Worm (Caenorhabditis elegans): ENCODE measurements around the gene C12D8.20.
A peak's percentile ranks its signal among the peaks of the same experiment; 100 is the strongest.

Gene C12D8.20

DNA sequence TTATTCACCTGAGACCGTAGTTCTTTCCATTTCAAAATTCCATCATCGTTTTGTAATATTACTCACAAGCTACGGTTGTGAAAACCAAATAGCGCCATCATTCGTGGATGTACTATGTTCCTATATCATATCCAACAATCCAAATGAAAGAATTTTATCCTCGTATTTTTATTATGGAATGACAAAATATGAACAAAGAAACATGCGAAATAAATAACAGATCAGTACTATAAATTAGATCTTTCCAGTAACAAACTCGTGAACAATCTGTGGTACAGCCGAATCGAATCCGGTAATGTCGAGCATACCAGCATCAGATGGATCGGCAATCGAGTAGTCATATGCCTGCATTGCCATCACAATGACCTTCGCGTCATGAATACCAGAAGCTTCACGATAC, 30.6 kb downstream of the C12D8.20 start (continued):
- TF ChIP-seq nhr-41 (GFP tag; IDR thresholded peaks at IDR 0.05) (no peak), nhr-42 (GFP tag; IDR thresholded peaks at IDR 0.05) (no peak), nhr-11 (tag; optimal IDR thresholded peaks at IDR 0.05) (no peak), ctbp-1 (GFP tag; IDR thresholded peaks at IDR 0.05) (no peak), F37D6.2 (tag; optimal IDR thresholded peaks at IDR 0.05) (no peak), dve-1 (tag; optimal IDR thresholded peaks at IDR 0.05; ENCODE audit: insufficient read depth) (no peak), F26F4.8 (GFP tag; conservative IDR thresholded peaks at IDR 0.05) (no peak), lin-39 (tag; optimal IDR thresholded peaks at IDR 0.05) (no peak), tag-97 (GFP tag; IDR thresholded peaks at IDR 0.05) (no peak)

DNA sequence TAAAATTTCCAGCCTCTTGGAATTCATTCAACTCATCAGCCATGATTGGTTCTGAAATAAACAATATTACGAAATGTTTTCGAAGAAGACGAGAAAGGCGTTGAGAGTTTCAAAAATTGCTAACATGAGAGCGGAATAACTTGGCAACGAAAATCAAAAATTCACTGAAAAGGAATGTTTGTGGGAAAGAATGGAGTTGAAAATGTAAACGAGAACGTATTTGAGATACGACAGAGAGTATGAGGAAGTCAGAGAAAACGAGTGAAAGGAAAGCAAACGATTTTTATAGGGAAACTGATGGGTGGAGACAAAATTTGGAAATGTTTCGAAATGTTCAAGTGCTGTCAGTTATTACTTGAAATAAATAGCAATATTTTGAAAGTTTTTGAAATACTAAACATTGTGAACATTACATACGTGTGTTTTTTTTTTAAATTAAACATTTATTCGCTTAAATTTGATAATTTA, 32.9 kb downstream of the C12D8.20 start, which contains the start of gene rop-1:
Gene rop-1, minus strand, starts transcription at position 51 of the 468 bp plus-strand sequence.
- no peak for TF ChIP-seq aly-2 (tag; optimal IDR thresholded peaks at IDR 0.05)
- TF ChIP-seq ceh-44 (GFP tag; IDR thresholded peaks at IDR 0.05), result no peak
- TF ChIP-seq pha-4 (GFP tag; IDR thresholded peaks at IDR 0.05), result no peak
- peak; percentile 68 for TF ChIP-seq pha-4 (tag; optimal IDR thresholded peaks at IDR 0.05)
- TF ChIP-seq nhr-28 (tag; optimal IDR thresholded peaks at IDR 0.05), result peak; percentile 37
- TF ChIP-seq madf-5 (GFP tag; IDR thresholded peaks at IDR 0.05), result no peak
- no peak for TF ChIP-seq ztf-7 (tag; optimal IDR thresholded peaks at IDR 0.05)
- TF ChIP-seq ceh-28 (tag; optimal IDR thresholded peaks at IDR 0.05), result no peak
- peak; percentile 94 for TF ChIP-seq zip-2 (tag; optimal IDR thresholded peaks at IDR 0.05)
- TF ChIP-seq daf-16 (GFP tag; optimal IDR thresholded peaks at IDR 0.05), result no peak
- TF ChIP-seq daf-16 (tag; optimal IDR thresholded peaks at IDR 0.05), result peak; percentile 64
- TF ChIP-seq spr-1 (tag; optimal IDR thresholded peaks at IDR 0.05), result no peak
- peak; percentile 12 for TF ChIP-seq pqm-1 (tag; optimal IDR thresholded peaks at IDR 0.05)
- peak; percentile 58 for TF ChIP-seq dve-1 (tag; optimal IDR thresholded peaks at IDR 0.05; ENCODE audit: insufficient read depth)
- no peak for TF ChIP-seq arid-1 (GFP tag; conservative IDR thresholded peaks at IDR 0.05)
- TF ChIP-seq egl-27 (tag; optimal IDR thresholded peaks at IDR 0.05), result no peak
- TF ChIP-seq ama-1 (optimal IDR thresholded peaks at IDR 0.05), result peak; percentile 59
- no peak for TF ChIP-seq ceh-32 (tag; optimal IDR thresholded peaks at IDR 0.05; ENCODE audit: poor library complexity)

DNA sequence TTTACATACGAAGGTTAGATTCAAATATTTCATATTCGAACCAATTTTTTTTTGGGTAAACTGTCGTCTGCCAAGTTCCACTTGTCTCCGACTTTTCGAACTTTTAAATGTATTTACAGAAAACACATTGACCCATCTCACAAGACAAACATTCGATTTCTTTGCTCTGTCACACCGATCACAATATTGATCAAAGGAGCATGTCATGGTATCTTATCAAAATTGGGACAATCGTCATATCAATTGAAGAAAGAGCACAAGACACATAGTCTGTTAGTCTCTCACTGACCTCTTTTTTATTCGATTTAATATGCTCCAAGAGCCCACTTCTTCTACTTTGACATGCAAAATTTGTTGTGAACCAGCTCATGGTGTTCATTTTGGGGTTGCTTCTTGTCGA, 33.9 kb downstream of the C12D8.20 start, which contains the start of gene nhr-232:
Gene nhr-232, plus strand, starts transcription at position 121 of the 400 bp plus-strand sequence.
- TF ChIP-seq fos-1 (tag; optimal IDR thresholded peaks at IDR 0.05), result no peak
- no peak for TF ChIP-seq zip-2 (tag; optimal IDR thresholded peaks at IDR 0.05)
- peak; percentile 52 for TF ChIP-seq mxl-3 (GFP tag; optimal IDR thresholded peaks at IDR 0.05)
- peak; percentile 75 for TF ChIP-seq hlh-11 (tag; optimal IDR thresholded peaks at IDR 0.05)
- peak; percentile 63 for TF ChIP-seq php-3 (GFP tag; IDR thresholded peaks at IDR 0.05)
- no peak for TF ChIP-seq tra-1 (GFP tag; IDR thresholded peaks at IDR 0.05)
- TF ChIP-seq nhr-28 (tag; optimal IDR thresholded peaks at IDR 0.05), result peak; percentile 80
- TF ChIP-seq tag-97 (GFP tag; IDR thresholded peaks at IDR 0.05), result no peak
- TF ChIP-seq lin-39 (tag; optimal IDR thresholded peaks at IDR 0.05), result no peak
- no peak for TF ChIP-seq ceh-44 (GFP tag; IDR thresholded peaks at IDR 0.05)
- no peak for TF ChIP-seq ces-1 (GFP tag; optimal IDR thresholded peaks at IDR 0.05)
- TF ChIP-seq hlh-30 (tag; optimal IDR thresholded peaks at IDR 0.05; ENCODE audit: insufficient read depth), result peak; percentile 75
- TF ChIP-seq jun-1 (tag; optimal IDR thresholded peaks at IDR 0.05), result no peak
- TF ChIP-seq pqm-1 (tag; optimal IDR thresholded peaks at IDR 0.05), result peak; percentile 86
- TF ChIP-seq nhr-77 (tag; optimal IDR thresholded peaks at IDR 0.05), result peak; percentile 73
- no peak for TF ChIP-seq snpc-1.2 (GFP tag; IDR thresholded peaks at IDR 0.05)
- peak; percentile 91 for TF ChIP-seq dmd-6 (GFP tag; IDR thresholded peaks at IDR 0.05)
- peak; percentile 33 for TF ChIP-seq mes-2 (tag; optimal IDR thresholded peaks at IDR 0.05; ENCODE audit: poor library complexity, severe bottlenecking)
- TF ChIP-seq daf-16 (GFP tag; optimal IDR thresholded peaks at IDR 0.05), result no peak
- TF ChIP-seq daf-16 (tag; optimal IDR thresholded peaks at IDR 0.05), result peak; percentile 89
- TF ChIP-seq mdt-29 (GFP tag; IDR thresholded peaks at IDR 0.05), result no peak
- no peak for TF ChIP-seq pha-4 (GFP tag; IDR thresholded peaks at IDR 0.05)
- TF ChIP-seq pha-4 (tag; optimal IDR thresholded peaks at IDR 0.05), result peak; percentile 14
- no peak for TF ChIP-seq R02D3.7 (tag; optimal IDR thresholded peaks at IDR 0.05)
- peak; percentile 64 for TF ChIP-seq dve-1 (tag; optimal IDR thresholded peaks at IDR 0.05; ENCODE audit: insufficient read depth)
- TF ChIP-seq ZK337.2 (GFP tag; IDR thresholded peaks at IDR 0.05), result no peak
